Fruit fly (Drosophila melanogaster) Kc167 (cell line): ENCODE measurements around the gene Cpr5C.

Experiments used
- Sin3A ChIP-seq: fragments of >200 bp; optimal IDR thresholded peaks from 2 replicates; lab custom pipeline; 2018; ENCODE audit warnings: missing external identifiers
- h ChIP-seq: fragments of >200 bp; optimal IDR thresholded peaks from 3 replicates; lab custom pipeline; 2018; ENCODE audit warnings: missing external identifiers
- psq ChIP-seq: fragments of >200 bp; optimal IDR thresholded peaks from 2 replicates; lab custom pipeline; 2017; ENCODE audit warnings: missing external identifiers

DNA sequence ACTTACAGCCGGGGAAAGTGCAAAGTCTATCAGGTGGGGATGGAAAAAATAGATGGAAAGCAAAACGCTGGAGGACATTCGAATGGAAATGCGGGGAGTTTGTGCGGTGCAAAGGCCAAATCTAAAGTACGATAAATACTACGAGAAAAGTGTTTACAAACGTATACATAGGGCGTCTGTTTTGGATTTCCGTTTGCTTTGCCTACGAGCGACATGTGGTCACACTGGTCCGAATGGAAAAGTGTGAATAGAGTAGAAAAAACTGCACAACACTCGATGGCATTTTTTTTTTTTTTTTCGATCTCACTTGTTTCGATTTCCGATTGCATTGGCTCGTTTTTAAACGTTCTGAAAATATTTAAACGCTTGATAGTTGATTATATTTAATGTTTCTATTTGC is 35.3 kb downstream of the Cpr5C start:
- TF ChIP-seq h (lab: Kevin White, UChicago): no peak
- no peak for TF ChIP-seq psq (lab: Kevin White, UChicago)
- no peak for TF ChIP-seq Sin3A (lab: Kevin White, UChicago)
